Worm (Caenorhabditis elegans) whole organism, late embryonic: Measurements from ENCODE around the gene ZK899.6.

Source experiments
- ceh-34 ChIP-seq: sonication (generic microtip); optimal IDR thresholded peaks from 2 replicates; lab custom pipeline; 2016; ENCODE audit warnings: mild to moderate bottlenecking, missing genetic modification characterization, missing compliant biosample characterization
- dmd-4 ChIP-seq: sonication (generic microtip); optimal IDR thresholded peaks from 2 replicates; lab custom pipeline; 2016; ENCODE audit warnings: borderline replicate concordance, missing genetic modification characterization, missing compliant biosample characterization
- elt-2 ChIP-seq: sonication (generic microtip); optimal IDR thresholded peaks from 2 replicates; lab custom pipeline; 2016; ENCODE audit warnings: missing genetic modification reagents, missing genetic modification characterization, missing compliant biosample characterization
- fkh-10 ChIP-seq: fragments of 150-350 bp; optimal IDR thresholded peaks from 2 replicates; lab custom pipeline; 2014; ENCODE audit warnings: missing biosample characterization, missing genetic modification reagents, missing genetic modification characterization
- gmeb-2 ChIP-seq: sonication (generic microtip); optimal IDR thresholded peaks from 2 replicates; lab custom pipeline; 2016; ENCODE audit warnings: missing genetic modification characterization, inconsistent platforms, missing compliant biosample characterization
- hlh-30 ChIP-seq: sonication (generic microtip); optimal IDR thresholded peaks from 2 replicates; lab custom pipeline; 2017; ENCODE audit warnings: antibody characterized with exemption, missing genetic modification characterization, missing compliant biosample characterization; ENCODE audit not compliant: insufficient read depth
- hlh-8 ChIP-seq: sonication (generic microtip); optimal IDR thresholded peaks from 2 replicates; lab custom pipeline; 2016; ENCODE audit warnings: missing genotype, missing genetic modification characterization, missing compliant biosample characterization
- nhr-11 ChIP-seq: fragments of 150-350 bp; optimal IDR thresholded peaks from 2 replicates; lab custom pipeline; 2014; ENCODE audit warnings: missing biosample characterization, missing genetic modification characterization
- nhr-232 ChIP-seq: sonication (generic microtip); optimal IDR thresholded peaks from 2 replicates; lab custom pipeline; 2016; ENCODE audit warnings: missing genetic modification characterization, missing compliant biosample characterization
- pha-2 ChIP-seq: sonication (generic microtip); optimal IDR thresholded peaks from 2 replicates; lab custom pipeline; 2017; ENCODE audit warnings: mild to moderate bottlenecking, missing genetic modification characterization, missing compliant biosample characterization
- pha-4 ChIP-seq: fragments of 150-350 bp; optimal IDR thresholded peaks from 2 replicates; lab custom pipeline; 2018; ENCODE audit warnings: missing biosample characterization, missing genetic modification reagents, missing genetic modification characterization
- syd-9 ChIP-seq: sonication (generic microtip); optimal IDR thresholded peaks from 2 replicates; lab custom pipeline; 2016; ENCODE audit warnings: mild to moderate bottlenecking, missing genetic modification characterization, moderate library complexity, missing compliant biosample characterization
- tbx-2 ChIP-seq: sonication (generic microtip); optimal IDR thresholded peaks from 2 replicates; lab custom pipeline; 2016; ENCODE audit warnings: missing genetic modification characterization, missing compliant biosample characterization
- zip-5 ChIP-seq: sonication (generic microtip); optimal IDR thresholded peaks from 2 replicates; lab custom pipeline; 2016; ENCODE audit warnings: missing genetic modification characterization, missing compliant biosample characterization

- TF ChIP-seq nhr-11 (tag; lab: Kevin White, UChicago) (no peak), hlh-30 (tag; lab: Kevin White, UChicago) (no peak), zip-5 (tag; lab: Kevin White, UChicago) (no peak), pha-2 (tag; lab: Kevin White, UChicago) (no peak), syd-9 (tag; lab: Kevin White, UChicago) (no peak), tbx-2 (tag; lab: Kevin White, UChicago) (no peak), dmd-4 (tag; lab: Kevin White, UChicago) (no peak), elt-2 (tag; lab: Kevin White, UChicago) (no peak), pha-4 (tag; lab: Kevin White, UChicago) (no peak), hlh-8 (tag; lab: Kevin White, UChicago) (no peak), fkh-10 (GFP tag; lab: Kevin White, UChicago) (no peak), ceh-34 (tag; lab: Kevin White, UChicago) (no peak), gmeb-2 (tag; lab: Kevin White, UChicago) (no peak), nhr-232 (tag; lab: Kevin White, UChicago) (no peak)
Observed at ce11 chrX:9417326-9417725, 45.8 kb upstream of the ZK899.6 start.
